Fruit fly (Drosophila melanogaster): ENCODE measurements around the gene Indy-2.

- TF ChIP-seq psq (optimal IDR thresholded peaks at IDR 0.05) = no peak
- no peak for TF ChIP-seq ttk (optimal IDR thresholded peaks at IDR 0.05)
- TF ChIP-seq insv (optimal IDR thresholded peaks at IDR 0.05) = no peak
Measured at dm6 chr3R:20004697-20005096, 37.9 kb upstream of the Indy-2 start.

Data from Kc167 (cell line).